Fruit fly (Drosophila melanogaster) whole organism, embryonic: ENCODE results near the gene CG3603.
A peak's percentile ranks its signal among the peaks of the same experiment; 100 is the strongest.

ENCODE experiments used
- CG10321 ChIP-seq: fragments of 200-800 bp; sonication (Bioruptor generic); IDR thresholded peaks from 2 replicates; pipeline ENCODE4 v1.3.6; 2022; ENCODE audit warnings: missing biosample characterization, missing genetic modification characterization
- CG11398 ChIP-seq: fragments of 200-800 bp; sonication (Bioruptor generic); optimal IDR thresholded peaks from 2 replicates; lab custom pipeline; 2016; ENCODE audit warnings: missing biosample characterization, missing genetic modification characterization
- CG11696 ChIP-seq: fragments of 200-800 bp; sonication (Bioruptor generic); IDR thresholded peaks from 2 replicates; pipeline ENCODE4 v1.3.6; 2022; ENCODE audit warnings: missing biosample characterization, missing genetic modification characterization
- CG12155 ChIP-seq: fragments of 200-800 bp; sonication (Bioruptor generic); optimal IDR thresholded peaks from 3 replicates; lab custom pipeline; 2016; ENCODE audit warnings: missing biosample characterization, missing genetic modification characterization
- CG14050 ChIP-seq: fragments of 200-800 bp; sonication (Bioruptor generic); IDR thresholded peaks from 3 replicates; pipeline ENCODE4 v1.3.6; 2022; ENCODE audit warnings: missing biosample characterization, missing genetic modification characterization
- CG14860 ChIP-seq: fragments of 200-800 bp; sonication (Bioruptor generic); IDR thresholded peaks from 3 replicates; pipeline ENCODE4 v1.3.6; 2022; ENCODE audit warnings: missing biosample characterization, missing genetic modification characterization; ENCODE audit not compliant: partially characterized antibody
- CG15011 ChIP-seq: fragments of 200-800 bp; sonication (Bioruptor generic); optimal IDR thresholded peaks from 3 replicates; lab custom pipeline; 2018; ENCODE audit warnings: missing biosample characterization, mild to moderate bottlenecking, missing genetic modification characterization
- CG15696 ChIP-seq: fragments of 200-800 bp; sonication (Bioruptor generic); optimal IDR thresholded peaks from 2 replicates; lab custom pipeline; 2019; ENCODE audit warnings: missing biosample characterization, mild to moderate bottlenecking, missing genetic modification characterization, moderate library complexity
- CG18476 ChIP-seq: fragments of 200-800 bp; sonication (Bioruptor generic); optimal IDR thresholded peaks from 2 replicates; lab custom pipeline; 2016; ENCODE audit warnings: missing biosample characterization, mild to moderate bottlenecking, missing genetic modification characterization
- CG32767 ChIP-seq: fragments of 200-800 bp; sonication (Bioruptor generic); IDR thresholded peaks from 2 replicates; pipeline ENCODE4 v1.3.6; 2022; ENCODE audit warnings: missing biosample characterization, missing genetic modification characterization
- CG4328 ChIP-seq: fragments of 200-800 bp; sonication (Bioruptor generic); optimal IDR thresholded peaks from 3 replicates; lab custom pipeline; 2017; ENCODE audit warnings: missing biosample characterization, missing genetic modification reagents, missing genetic modification characterization
- CG4730 ChIP-seq: fragments of 200-800 bp; sonication (Bioruptor generic); IDR thresholded peaks from 2 replicates; pipeline ENCODE4 v1.3.6; 2022; ENCODE audit warnings: missing biosample characterization, missing genetic modification characterization
- CG6654 ChIP-seq: fragments of 200-800 bp; sonication (Bioruptor generic); optimal IDR thresholded peaks from 2 replicates; lab custom pipeline; 2017; ENCODE audit warnings: missing biosample characterization, mild to moderate bottlenecking, missing genetic modification characterization
- CG7357 ChIP-seq: fragments of 200-800 bp; sonication (Bioruptor generic); IDR thresholded peaks from 3 replicates; pipeline ENCODE4 v1.3.6; 2022; ENCODE audit warnings: missing biosample characterization, missing genetic modification characterization
- CG7556 ChIP-seq: fragments of 200-800 bp; sonication (Bioruptor generic); optimal IDR thresholded peaks from 2 replicates; lab custom pipeline; 2017; ENCODE audit warnings: missing biosample characterization, mild to moderate bottlenecking, missing genetic modification characterization
- CG7745 ChIP-seq: fragments of 200-800 bp; sonication (Bioruptor generic); optimal IDR thresholded peaks from 2 replicates; lab custom pipeline; 2018; ENCODE audit warnings: missing biosample characterization, mild to moderate bottlenecking, missing genetic modification characterization, moderate library complexity
- CG8359 ChIP-seq: fragments of 200-800 bp; sonication (Bioruptor generic); optimal IDR thresholded peaks from 2 replicates; lab custom pipeline; 2017; ENCODE audit warnings: missing biosample characterization, mild to moderate bottlenecking, missing genetic modification characterization, borderline replicate concordance
- CG8388 ChIP-seq: fragments of 200-800 bp; sonication (Bioruptor generic); optimal IDR thresholded peaks from 2 replicates; lab custom pipeline; 2019; ENCODE audit warnings: missing biosample characterization, mild to moderate bottlenecking, missing genetic modification characterization, moderate library complexity
- CG9876 ChIP-seq: fragments of 200-800 bp; sonication (Bioruptor generic); optimal IDR thresholded peaks from 2 replicates; lab custom pipeline; 2016; ENCODE audit warnings: missing biosample characterization, missing genetic modification characterization
- Dad ChIP-seq: fragments of 200-800 bp; sonication (Bioruptor generic); optimal IDR thresholded peaks from 3 replicates; lab custom pipeline; 2016; ENCODE audit warnings: missing biosample characterization, missing genetic modification characterization
- Dek ChIP-seq: fragments of 200-800 bp; sonication (Bioruptor generic); optimal IDR thresholded peaks from 3 replicates; lab custom pipeline; 2019; ENCODE audit warnings: missing biosample characterization, mild to moderate bottlenecking, missing genetic modification characterization, moderate library complexity
- Dll ChIP-seq: fragments of 200-800 bp; sonication (Bioruptor generic); IDR thresholded peaks from 4 replicates; pipeline ENCODE4 v1.3.6; 2022; ENCODE audit warnings: missing biosample characterization, missing genetic modification characterization; ENCODE audit not compliant: partially characterized antibody
- Ets65A ChIP-seq: fragments of 200-800 bp; sonication (Bioruptor generic); peaks from one replicate; lab custom pipeline; 2016; ENCODE audit warnings: missing biosample characterization, missing genetic modification characterization
- Hr39 ChIP-seq: fragments of >200 bp; optimal IDR thresholded peaks from 2 replicates; lab custom pipeline; 2017
- Lhr ChIP-seq: fragments of 200-800 bp; sonication (Bioruptor generic); optimal IDR thresholded peaks from 3 replicates; lab custom pipeline; 2017; ENCODE audit warnings: mild to moderate bottlenecking, missing biosample characterization, missing genetic modification reagents, missing genetic modification characterization
- MESR4 ChIP-seq: fragments of 200-800 bp; sonication (Bioruptor generic); optimal IDR thresholded peaks from 2 replicates; lab custom pipeline; 2018; ENCODE audit warnings: missing biosample characterization, mild to moderate bottlenecking, missing genetic modification characterization, moderate library complexity
- NK7.1 ChIP-seq: fragments of 200-800 bp; sonication (Bioruptor generic); optimal IDR thresholded peaks from 3 replicates; lab custom pipeline; 2016; ENCODE audit warnings: missing biosample characterization, missing genetic modification characterization
- Six4 ChIP-seq: fragments of 200-800 bp; sonication (Bioruptor generic); optimal IDR thresholded peaks from 2 replicates; lab custom pipeline; 2016; ENCODE audit warnings: missing biosample characterization, missing genetic modification characterization
- Trl ChIP-seq, 3 experiments: fragments of >200 bp in 2 of 3; fragments of 200-800 bp in 1 of 3; sonication (Bioruptor generic) in 1 of 3; optimal IDR thresholded peaks; 2 replicates in 1 of 3; 3 replicates in 2 of 3; lab custom pipeline; 2016 to 2017; ENCODE audit warnings: missing biosample characterization in 1 of 3, missing genetic modification characterization in 1 of 3
- YL-1 ChIP-seq: fragments of 200-800 bp; sonication (Bioruptor generic); optimal IDR thresholded peaks from 3 replicates; lab custom pipeline; 2017; ENCODE audit warnings: missing biosample characterization, mild to moderate bottlenecking, missing genetic modification characterization
- chinmo ChIP-seq: fragments of 200-800 bp; sonication (Bioruptor generic); IDR thresholded peaks from 4 replicates; pipeline ENCODE4 v1.3.6; 2022; ENCODE audit warnings: missing biosample characterization, missing genetic modification characterization; ENCODE audit not compliant: partially characterized antibody
- chm ChIP-seq: fragments of 200-800 bp; sonication (Bioruptor generic); IDR thresholded peaks from 2 replicates; pipeline ENCODE4 v1.3.6; 2022; ENCODE audit warnings: missing biosample characterization, missing genetic modification characterization
- dmrt99B ChIP-seq: fragments of 200-800 bp; sonication (Bioruptor generic); optimal IDR thresholded peaks from 2 replicates; lab custom pipeline; 2018; ENCODE audit warnings: missing biosample characterization, mild to moderate bottlenecking, missing genetic modification characterization, moderate library complexity
- fd64A ChIP-seq: fragments of 200-800 bp; sonication (Bioruptor generic); optimal IDR thresholded peaks from 3 replicates; lab custom pipeline; 2018; ENCODE audit warnings: missing biosample characterization, mild to moderate bottlenecking, missing genetic modification characterization
- gce ChIP-seq: fragments of 200-800 bp; sonication (Bioruptor generic); IDR thresholded peaks from 3 replicates; pipeline ENCODE4 v1.3.6; 2022; ENCODE audit warnings: missing biosample characterization, missing genetic modification characterization
- grau ChIP-seq: fragments of 200-800 bp; optimal IDR thresholded peaks from 3 replicates; lab custom pipeline; 2019; ENCODE audit warnings: missing biosample characterization, mild to moderate bottlenecking, missing genetic modification characterization, moderate library complexity
- hb ChIP-seq: fragments of 200-800 bp; sonication (Bioruptor generic); IDR thresholded peaks from 3 replicates; pipeline ENCODE4 v1.3.6; 2022; ENCODE audit warnings: missing biosample characterization, missing genetic modification characterization; ENCODE audit not compliant: partially characterized antibody
- kah ChIP-seq: fragments of 200-800 bp; sonication (Bioruptor generic); optimal IDR thresholded peaks from 2 replicates; lab custom pipeline; 2018; ENCODE audit warnings: missing biosample characterization, mild to moderate bottlenecking, missing genetic modification characterization
- ken ChIP-seq: fragments of 200-800 bp; sonication (Bioruptor generic); IDR thresholded peaks from 3 replicates; pipeline ENCODE4 v1.3.6; 2022; ENCODE audit warnings: missing biosample characterization, missing genetic modification characterization
- lilli ChIP-seq: fragments of 200-800 bp; sonication (Bioruptor generic); optimal IDR thresholded peaks from 3 replicates; lab custom pipeline; 2016; ENCODE audit warnings: missing biosample characterization, missing genetic modification characterization
- nom ChIP-seq: fragments of 200-800 bp; sonication (Bioruptor generic); optimal IDR thresholded peaks from 2 replicates; lab custom pipeline; 2017; ENCODE audit warnings: missing biosample characterization, missing genetic modification characterization, mild to moderate bottlenecking, moderate library complexity, missing genetic modification reagents
- oc ChIP-seq: fragments of 200-800 bp; sonication (Bioruptor generic); optimal IDR thresholded peaks from 2 replicates; lab custom pipeline; 2018; ENCODE audit warnings: missing biosample characterization, mild to moderate bottlenecking, missing genetic modification characterization, moderate library complexity
- odd ChIP-seq: fragments of 200-800 bp; sonication (Bioruptor generic); optimal IDR thresholded peaks from 2 replicates; lab custom pipeline; 2017; ENCODE audit warnings: missing biosample characterization, mild to moderate bottlenecking, missing genetic modification characterization
- rib ChIP-seq: fragments of 200-800 bp; sonication (Bioruptor generic); IDR thresholded peaks from 2 replicates; pipeline ENCODE4 v1.3.6; 2022; ENCODE audit warnings: missing biosample characterization, missing genetic modification characterization
- salm ChIP-seq: fragments of 200-800 bp; sonication (Bioruptor generic); optimal IDR thresholded peaks from 2 replicates; lab custom pipeline; 2018; ENCODE audit warnings: missing biosample characterization, mild to moderate bottlenecking, missing genetic modification characterization
- sens ChIP-seq: fragments of 200-800 bp; sonication (Bioruptor generic); peaks from one replicate; lab custom pipeline; 2016; ENCODE audit warnings: missing biosample characterization, missing genetic modification characterization
- sima ChIP-seq: fragments of 200-800 bp; sonication (Bioruptor generic); optimal IDR thresholded peaks from 2 replicates; lab custom pipeline; 2016; ENCODE audit warnings: missing biosample characterization, missing genetic modification characterization
- sob ChIP-seq: fragments of 200-800 bp; sonication (Bioruptor generic); IDR thresholded peaks from 2 replicates; pipeline ENCODE4 v1.3.6; 2022; ENCODE audit warnings: missing biosample characterization, missing genetic modification characterization
- stc ChIP-seq: fragments of 200-800 bp; sonication (Bioruptor generic); IDR thresholded peaks from 2 replicates; pipeline ENCODE4 v1.3.6; 2022; ENCODE audit warnings: missing biosample characterization, missing genetic modification characterization
- tin ChIP-seq: fragments of 200-800 bp; sonication (Bioruptor generic); optimal IDR thresholded peaks from 3 replicates; lab custom pipeline; 2016; ENCODE audit warnings: missing biosample characterization, missing genetic modification characterization
- zfh2 ChIP-seq: fragments of 200-800 bp; sonication (Bioruptor generic); optimal IDR thresholded peaks from 2 replicates; lab custom pipeline; 2016; ENCODE audit warnings: missing biosample characterization, missing genetic modification characterization

CG3603 gene

dm6 chrX:2977857-2978473 is 30.1 kb downstream of the CG3603 start (continued):
- TF ChIP-seq CG14050 (GFP tag; lab: Robert Waterston, UW) (no peak), CG10321 (no peak), Lhr (GFP tag; lab: Kevin White, UChicago) (no peak), YL-1 (GFP tag; lab: Kevin White, UChicago) (no peak), Dad (GFP tag; lab: Kevin White, UChicago) (no peak), tin (GFP tag; lab: Kevin White, UChicago) (peak; percentile 41), CG15696 (tag; lab: Kevin White, UChicago) (peak; percentile 43), CG11398 (no peak), CG8359 (GFP tag; lab: Kevin White, UChicago) (peak; percentile 10), Six4 (GFP tag; lab: Kevin White, UChicago) (no peak), CG7745 (no peak), sens (GFP tag; lab: Kevin White, UChicago) (peak; percentile 70), chm (GFP tag; lab: Robert Waterston, UW) (no peak), stc (GFP tag; lab: Robert Waterston, UW) (no peak), Dek (no peak), chinmo (GFP tag; lab: Robert Waterston, UW) (no peak), Dll (GFP tag; lab: Robert Waterston, UW) (no peak), odd (GFP tag; lab: Kevin White, UChicago) (no peak), hb (no peak), CG4328 (GFP tag; lab: Kevin White, UChicago) (no peak), nom (GFP tag; lab: Kevin White, UChicago) (no peak), CG18476 (GFP tag; lab: Kevin White, UChicago) (no peak), MESR4 (no peak), CG14860 (GFP tag; lab: Robert Waterston, UW) (no peak), CG12155 (GFP tag; lab: Kevin White, UChicago) (no peak), Ets65A (no peak), fd64A (GFP tag; lab: Kevin White, UChicago) (no peak), CG15011 (GFP tag; lab: Kevin White, UChicago) (no peak), Trl (optimal IDR thresholded peaks at IDR 0.05; lab: Kevin White, UChicago) (no peak), Trl (GFP tag; optimal IDR thresholded peaks at IDR 0.05; lab: Kevin White, UChicago) (peak; percentile 34), CG6654 (GFP tag; lab: Kevin White, UChicago) (no peak), CG4730 (GFP tag; lab: Robert Waterston, UW) (no peak), rib (no peak), CG32767 (GFP tag; lab: Robert Waterston, UW) (no peak), ken (GFP tag; lab: Robert Waterston, UW) (peak; percentile 51; the same call in 1 of the 3 replicates), sob (GFP tag; lab: Robert Waterston, UW) (no peak), CG8388 (GFP tag; lab: Kevin White, UChicago) (peak; percentile 49), kah (GFP tag; lab: Kevin White, UChicago) (no peak), grau (peak; percentile 2), CG7357 (no peak), CG7556 (GFP tag; lab: Kevin White, UChicago) (peak; percentile 35), CG11696 (GFP tag; lab: Robert Waterston, UW) (no peak), oc (tag; lab: Kevin White, UChicago) (peak; percentile 8), lilli (GFP tag; lab: Kevin White, UChicago) (peak; percentile 29), Hr39 (no peak), CG9876 (GFP tag; lab: Kevin White, UChicago) (no peak), gce (no peak), NK7.1 (GFP tag; lab: Kevin White, UChicago) (peak; percentile 1), sima (GFP tag; lab: Kevin White, UChicago) (no peak), zfh2 (no peak), dmrt99B (tag; lab: Kevin White, UChicago) (peak; percentile 44), salm (tag; lab: Kevin White, UChicago) (no peak)
